Fruit fly (Drosophila melanogaster) whole organism, embryonic: Measurements from ENCODE around the gene CG42307.

ENCODE experiments used
- Aef1 ChIP-seq: fragments of 200-800 bp; sonication (Bioruptor generic); IDR thresholded peaks from 3 replicates; pipeline ENCODE4 v1.3.6; 2022; ENCODE audit warnings: missing biosample characterization, missing genetic modification characterization
- CG12299 ChIP-seq: fragments of 200-800 bp; sonication (Bioruptor generic); optimal IDR thresholded peaks from 2 replicates; lab custom pipeline; 2018; ENCODE audit warnings: missing biosample characterization, mild to moderate bottlenecking, missing genetic modification characterization
- CG1529 ChIP-seq: fragments of 200-800 bp; sonication (Bioruptor generic); optimal IDR thresholded peaks from 3 replicates; lab custom pipeline; 2018; ENCODE audit warnings: missing biosample characterization, missing genetic modification characterization
- CG15514 ChIP-seq: fragments of 200-800 bp; sonication (Bioruptor generic); optimal IDR thresholded peaks from 3 replicates; lab custom pipeline; 2017; ENCODE audit warnings: missing biosample characterization, missing genetic modification characterization, mild to moderate bottlenecking, moderate library complexity, missing genetic modification reagents
- CG16815 ChIP-seq: fragments of 200-800 bp; sonication (Bioruptor generic); optimal IDR thresholded peaks from 3 replicates; lab custom pipeline; 2017; ENCODE audit warnings: missing biosample characterization, mild to moderate bottlenecking, missing genetic modification characterization
- CG17361 ChIP-seq: fragments of 200-800 bp; sonication (Bioruptor generic); IDR thresholded peaks from 3 replicates; pipeline ENCODE4 v1.3.6; 2022; ENCODE audit warnings: missing biosample characterization, missing genetic modification characterization
- CG17612 ChIP-seq: fragments of 200-800 bp; sonication (Bioruptor generic); IDR thresholded peaks from 2 replicates; pipeline ENCODE4 v1.3.6; 2022; ENCODE audit warnings: missing biosample characterization, missing genetic modification characterization
- CG3163 ChIP-seq: fragments of 200-800 bp; sonication (Bioruptor generic); optimal IDR thresholded peaks from 3 replicates; lab custom pipeline; 2016; ENCODE audit warnings: missing biosample characterization, missing genetic modification characterization
- CG32772 ChIP-seq: fragments of 200-800 bp; sonication (Bioruptor generic); IDR thresholded peaks from 2 replicates; pipeline ENCODE4 v1.3.6; 2022; ENCODE audit warnings: missing biosample characterization, missing genetic modification characterization
- CG33557 ChIP-seq: fragments of 200-800 bp; sonication (Bioruptor generic); optimal IDR thresholded peaks from 2 replicates; lab custom pipeline; 2019; ENCODE audit warnings: missing biosample characterization, mild to moderate bottlenecking, missing genetic modification characterization, moderate library complexity
- CG6683 ChIP-seq: fragments of 200-800 bp; sonication (Bioruptor generic); optimal IDR thresholded peaks from 2 replicates; lab custom pipeline; 2017; ENCODE audit warnings: missing biosample characterization, mild to moderate bottlenecking, missing genetic modification characterization, missing genetic modification reagents
- CG6854 ChIP-seq: fragments of 200-800 bp; sonication (Bioruptor generic); optimal IDR thresholded peaks from 3 replicates; lab custom pipeline; 2017; ENCODE audit warnings: missing biosample characterization, mild to moderate bottlenecking, missing genetic modification characterization
- CG8924 ChIP-seq: fragments of 200-800 bp; optimal IDR thresholded peaks from 3 replicates; lab custom pipeline; 2019; ENCODE audit warnings: missing biosample characterization, mild to moderate bottlenecking, missing genetic modification characterization, moderate library complexity
- CG9215 ChIP-seq: fragments of 200-800 bp; sonication (Bioruptor generic); IDR thresholded peaks from 2 replicates; pipeline ENCODE4 v1.3.6; 2022; ENCODE audit warnings: missing biosample characterization, missing genetic modification characterization
- CHES-1-like ChIP-seq: fragments of 200-800 bp; sonication (Bioruptor generic); optimal IDR thresholded peaks from 2 replicates; lab custom pipeline; 2016; ENCODE audit warnings: missing biosample characterization, missing genetic modification characterization
- D ChIP-seq, 2 experiments: fragments of 200-800 bp in 1 of 2; fragments of >200 bp in 1 of 2; sonication (Bioruptor generic) in 1 of 2; optimal IDR thresholded peaks; 2 replicates in 1 of 2; 3 replicates in 1 of 2; lab custom pipeline; 2017; ENCODE audit warnings: mild to moderate bottlenecking in 1 of 2, missing biosample characterization in 1 of 2, missing genetic modification characterization in 1 of 2, missing genetic modification reagents in 1 of 2
- D19B ChIP-seq: fragments of 200-800 bp; sonication (Bioruptor generic); optimal IDR thresholded peaks from 2 replicates; lab custom pipeline; 2017; ENCODE audit warnings: missing biosample characterization, mild to moderate bottlenecking, missing genetic modification characterization
- Dbx ChIP-seq: fragments of 200-800 bp; sonication (Bioruptor generic); IDR thresholded peaks from 3 replicates; pipeline ENCODE4 v1.3.6; 2022; ENCODE audit warnings: missing biosample characterization, missing genetic modification characterization
- Dip3 ChIP-seq: fragments of 200-800 bp; sonication (Bioruptor generic); optimal IDR thresholded peaks from 3 replicates; lab custom pipeline; 2016; ENCODE audit warnings: missing biosample characterization, missing genetic modification characterization
- H2.0 ChIP-seq: fragments of 200-800 bp; sonication (Bioruptor generic); IDR thresholded peaks from 2 replicates; pipeline ENCODE4 v1.3.6; 2022; ENCODE audit warnings: missing biosample characterization, missing genetic modification characterization
- HHEX ChIP-seq: fragments of 200-800 bp; sonication (Bioruptor generic); optimal IDR thresholded peaks from 3 replicates; lab custom pipeline; 2017; ENCODE audit warnings: missing biosample characterization, mild to moderate bottlenecking, missing genetic modification characterization, missing genetic modification reagents
- HmgD ChIP-seq: fragments of 200-800 bp; sonication (Bioruptor generic); optimal IDR thresholded peaks from 3 replicates; lab custom pipeline; 2016; ENCODE audit warnings: missing biosample characterization, missing genetic modification characterization
- Mad ChIP-seq: fragments of 200-800 bp; sonication (Bioruptor generic); optimal IDR thresholded peaks from 2 replicates; lab custom pipeline; 2016; ENCODE audit warnings: missing biosample characterization, missing genetic modification characterization
- Meics ChIP-seq: fragments of 200-800 bp; sonication (Bioruptor generic); optimal IDR thresholded peaks from 2 replicates; lab custom pipeline; 2017; ENCODE audit warnings: missing biosample characterization, mild to moderate bottlenecking, missing genetic modification characterization
- Scr ChIP-seq: fragments of 200-800 bp; sonication (Bioruptor generic); IDR thresholded peaks from 2 replicates; pipeline ENCODE4 v1.3.6; 2022; ENCODE audit warnings: missing biosample characterization, missing genetic modification characterization; ENCODE audit not compliant: partially characterized antibody
- Spps ChIP-seq: fragments of 200-800 bp; sonication (Bioruptor generic); optimal IDR thresholded peaks from 2 replicates; lab custom pipeline; 2018; ENCODE audit warnings: missing biosample characterization, mild to moderate bottlenecking, missing genetic modification characterization
- bsh ChIP-seq, 2 experiments: fragments of 200-800 bp; sonication (Bioruptor generic); optimal IDR thresholded peaks; 2 replicates each; lab custom pipeline; 2017 to 2018; ENCODE audit warnings: mild to moderate bottlenecking in 2 of 2, missing biosample characterization in 2 of 2, missing genetic modification characterization in 2 of 2, moderate library complexity in 1 of 2
- ci ChIP-seq: fragments of 200-800 bp; sonication (Bioruptor generic); IDR thresholded peaks from 3 replicates; pipeline ENCODE4 v1.3.6; 2022; ENCODE audit warnings: missing biosample characterization, missing genetic modification characterization
- crol ChIP-seq: fragments of 200-800 bp; sonication (Bioruptor generic); IDR thresholded peaks from 2 replicates; pipeline ENCODE4 v1.3.6; 2022; ENCODE audit warnings: missing biosample characterization, missing genetic modification characterization
- dm ChIP-seq: fragments of 200-800 bp; sonication (Bioruptor generic); optimal IDR thresholded peaks from 3 replicates; lab custom pipeline; 2016; ENCODE audit warnings: missing biosample characterization, missing genetic modification characterization
- en ChIP-seq: fragments of 200-800 bp; sonication (Bioruptor generic); optimal IDR thresholded peaks from 2 replicates; lab custom pipeline; 2016; ENCODE audit warnings: missing biosample characterization, missing genetic modification characterization
- fd102C ChIP-seq: fragments of 200-800 bp; sonication (Bioruptor generic); optimal IDR thresholded peaks from 2 replicates; lab custom pipeline; 2018; ENCODE audit warnings: missing biosample characterization, mild to moderate bottlenecking, missing genetic modification characterization, moderate library complexity
- fru ChIP-seq: fragments of >200 bp; optimal IDR thresholded peaks from 2 replicates; lab custom pipeline; 2017
- grau ChIP-seq: fragments of 200-800 bp; optimal IDR thresholded peaks from 3 replicates; lab custom pipeline; 2019; ENCODE audit warnings: missing biosample characterization, mild to moderate bottlenecking, missing genetic modification characterization, moderate library complexity
- grn ChIP-seq: fragments of 200-800 bp; sonication (Bioruptor generic); optimal IDR thresholded peaks from 3 replicates; lab custom pipeline; 2017; ENCODE audit warnings: missing biosample characterization, missing genetic modification characterization
- gsb ChIP-seq: fragments of 200-800 bp; sonication (Bioruptor generic); IDR thresholded peaks from 2 replicates; pipeline ENCODE4 v1.3.6; 2022; ENCODE audit warnings: missing biosample characterization, missing genetic modification characterization
- hbn ChIP-seq: fragments of 200-800 bp; sonication (Bioruptor generic); IDR thresholded peaks from 2 replicates; pipeline ENCODE4 v1.3.6; 2022; ENCODE audit warnings: missing biosample characterization, missing genetic modification characterization; ENCODE audit not compliant: partially characterized antibody
- knrl ChIP-seq: fragments of 200-800 bp; sonication (Bioruptor generic); IDR thresholded peaks from 3 replicates; pipeline ENCODE4 v1.3.6; 2022; ENCODE audit warnings: missing biosample characterization, missing genetic modification characterization; ENCODE audit not compliant: partially characterized antibody
- lmd ChIP-seq: fragments of 200-800 bp; sonication (Bioruptor generic); IDR thresholded peaks from 2 replicates; pipeline ENCODE4 v1.3.6; 2022; ENCODE audit warnings: missing biosample characterization, missing genetic modification characterization
- nmo ChIP-seq: fragments of 200-800 bp; sonication (Bioruptor generic); optimal IDR thresholded peaks from 2 replicates; lab custom pipeline; 2018; ENCODE audit warnings: missing biosample characterization, mild to moderate bottlenecking, missing genetic modification characterization, moderate library complexity
- nom ChIP-seq: fragments of 200-800 bp; sonication (Bioruptor generic); optimal IDR thresholded peaks from 2 replicates; lab custom pipeline; 2017; ENCODE audit warnings: missing biosample characterization, missing genetic modification characterization, mild to moderate bottlenecking, moderate library complexity, missing genetic modification reagents
- otp ChIP-seq: fragments of 200-800 bp; sonication (Bioruptor generic); IDR thresholded peaks from 3 replicates; pipeline ENCODE4, ENCODE4 v1.3.6; 2022; ENCODE audit warnings: missing biosample characterization, missing genetic modification characterization
- salm ChIP-seq: fragments of 200-800 bp; sonication (Bioruptor generic); optimal IDR thresholded peaks from 2 replicates; lab custom pipeline; 2018; ENCODE audit warnings: missing biosample characterization, mild to moderate bottlenecking, missing genetic modification characterization
- schlank ChIP-seq: fragments of 200-800 bp; sonication (Bioruptor generic); optimal IDR thresholded peaks from 2 replicates; lab custom pipeline; 2018; ENCODE audit warnings: missing biosample characterization, mild to moderate bottlenecking, missing genetic modification characterization
- sens-2 ChIP-seq: fragments of 200-800 bp; sonication (Bioruptor generic); IDR thresholded peaks from 2 replicates; pipeline ENCODE4 v1.3.6; 2022; ENCODE audit warnings: missing biosample characterization, missing genetic modification characterization
- slbo ChIP-seq: fragments of 200-800 bp; sonication (Bioruptor generic); IDR thresholded peaks from 2 replicates; pipeline ENCODE4 v1.3.6; 2022; ENCODE audit warnings: missing biosample characterization, missing genetic modification characterization
- tna ChIP-seq: fragments of 200-800 bp; sonication (Bioruptor generic); IDR thresholded peaks from 2 replicates; pipeline ENCODE4 v1.3.6; 2022; ENCODE audit warnings: missing biosample characterization, missing genetic modification characterization; ENCODE audit not compliant: partially characterized antibody
- yki ChIP-seq: fragments of >200 bp; optimal IDR thresholded peaks from 3 replicates; lab custom pipeline; 2018
- zf30C ChIP-seq: fragments of 200-800 bp; sonication (Bioruptor generic); optimal IDR thresholded peaks from 3 replicates; lab custom pipeline; 2018; ENCODE audit warnings: missing biosample characterization, mild to moderate bottlenecking, missing genetic modification characterization

Gene CG42307

DNA sequence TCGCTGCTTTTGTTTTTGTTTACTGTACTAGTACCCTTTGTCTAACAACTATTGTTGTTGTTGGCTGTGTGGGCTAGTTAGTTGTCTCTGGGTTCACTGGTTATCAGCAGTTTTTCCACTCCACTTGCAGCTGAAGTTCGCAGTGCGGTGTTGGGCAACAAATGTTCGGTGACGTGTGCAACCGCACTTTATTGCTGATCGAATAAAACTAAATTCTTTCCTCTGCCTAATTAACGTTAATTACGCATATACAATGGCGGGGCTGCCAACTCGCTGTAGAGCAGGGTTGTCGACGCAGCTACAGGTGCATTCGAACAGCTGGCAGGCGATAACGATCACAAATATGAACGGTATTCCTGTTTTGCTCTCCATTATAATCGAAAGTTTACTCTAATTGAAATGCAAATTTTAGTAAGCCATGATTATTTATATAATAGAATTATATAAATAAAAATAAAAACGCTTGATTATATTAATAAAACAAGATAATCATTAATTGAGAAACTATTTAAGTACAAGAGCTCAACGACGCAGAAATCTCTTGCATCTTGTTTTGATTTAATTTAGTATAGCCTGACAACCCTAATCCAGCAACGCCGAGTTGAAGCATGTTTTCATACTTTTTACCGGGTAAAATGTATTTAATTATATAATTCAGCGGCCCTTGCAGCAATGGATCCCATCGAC is at the start of gene CG42307, which contains the start of the genes mrva and mus312 (continued):
- no peak for TF ChIP-seq fd102C
- TF ChIP-seq nom = peak; percentile 78
- no peak for TF ChIP-seq CG1529 (GFP tag; lab: Kevin White, UChicago)
- TF ChIP-seq dm = peak; percentile 24
- peak; percentile 78 for TF ChIP-seq CG6683
- TF ChIP-seq slbo (GFP tag; lab: Robert Waterston, UW) = peak; percentile 91
- TF ChIP-seq yki (lab: Kevin White, UChicago) = no peak
- no peak for TF ChIP-seq HmgD
- peak; percentile 70; the same call in 2 of the 3 replicates for TF ChIP-seq ci (GFP tag; lab: Robert Waterston, UW)
- TF ChIP-seq CG16815 (GFP tag; lab: Kevin White, UChicago) = peak; percentile 68
- peak; percentile 43 for TF ChIP-seq Dip3 (GFP tag; lab: Kevin White, UChicago)
- peak; percentile 76 for TF ChIP-seq Aef1
- TF ChIP-seq CG32772 (GFP tag; lab: Robert Waterston, UW) = peak; percentile 82
- peak; percentile 94 for TF ChIP-seq grau (tag; lab: Kevin White, UChicago)
- TF ChIP-seq fru (lab: Kevin White, UChicago) = no peak
- TF ChIP-seq D (optimal IDR thresholded peaks at IDR 0.05; lab: Kevin White, UChicago) = no peak
- peak; percentile 83 for TF ChIP-seq D (GFP tag; optimal IDR thresholded peaks at IDR 0.05; lab: Kevin White, UChicago)
- peak; percentile 88 for TF ChIP-seq HHEX (GFP tag; lab: Kevin White, UChicago)
- peak; percentile 72 for TF ChIP-seq Spps
- TF ChIP-seq CHES-1-like (GFP tag; lab: Kevin White, UChicago) = peak; percentile 29
- TF ChIP-seq tna (GFP tag; lab: Robert Waterston, UW) = no peak
- no peak for TF ChIP-seq crol
- no peak for TF ChIP-seq CG17612 (GFP tag; lab: Robert Waterston, UW)
- TF ChIP-seq nmo (GFP tag; lab: Kevin White, UChicago) = peak; percentile 80
- TF ChIP-seq knrl = 0 out of 3 replicates have a peak, but pooled peaks have one; percentile 21
- TF ChIP-seq CG33557 (GFP tag; lab: Kevin White, UChicago) = peak; percentile 93
- peak; percentile 80 for TF ChIP-seq CG15514
- peak; percentile 44 for TF ChIP-seq CG6854 (GFP tag; lab: Kevin White, UChicago)
- TF ChIP-seq gsb (GFP tag; lab: Robert Waterston, UW) = 0 out of 2 replicates have a peak, but pooled peaks have one; percentile 12
- TF ChIP-seq CG17361 (GFP tag; lab: Robert Waterston, UW) = peak; percentile 96
- TF ChIP-seq hbn (GFP tag; lab: Robert Waterston, UW) = no peak; the same call in 1 of the 2 replicates
- peak; percentile 85 for TF ChIP-seq Meics (GFP tag; lab: Kevin White, UChicago)
- peak; percentile 82 for TF ChIP-seq otp (GFP tag; lab: Robert Waterston, UW)
- peak; percentile 43; the same call in 1 of the 2 replicates for TF ChIP-seq sens-2 (GFP tag; lab: Robert Waterston, UW)
- peak; percentile 96 for TF ChIP-seq CG8924 (tag; lab: Kevin White, UChicago)
- TF ChIP-seq D19B (GFP tag; lab: Kevin White, UChicago) = no peak
- TF ChIP-seq CG12299 (tag; lab: Kevin White, UChicago) = peak; percentile 92
- TF ChIP-seq H2.0 (GFP tag; lab: Robert Waterston, UW) = peak; percentile 80
- peak; percentile 82 for TF ChIP-seq lmd (GFP tag; lab: Robert Waterston, UW)
- 0 out of 2 replicates have a peak, but pooled peaks have one; percentile 28 for TF ChIP-seq Scr
- peak; percentile 87 for TF ChIP-seq salm (tag; lab: Kevin White, UChicago)
- TF ChIP-seq CG3163 (GFP tag; lab: Kevin White, UChicago) = no peak
- TF ChIP-seq zf30C (GFP tag; lab: Kevin White, UChicago) = peak; percentile 42
- TF ChIP-seq en (GFP tag; lab: Kevin White, UChicago) = no peak
- TF ChIP-seq grn (GFP tag; lab: Kevin White, UChicago) = peak; percentile 91
- peak; percentile 54 for TF ChIP-seq schlank
- peak; percentile 83 for TF ChIP-seq Dbx (GFP tag; lab: Robert Waterston, UW)
- peak; percentile 74 for TF ChIP-seq CG9215 (GFP tag; lab: Robert Waterston, UW)
- peak; percentile 41 for TF ChIP-seq Mad
- TF ChIP-seq bsh (GFP tag; optimal IDR thresholded peaks at IDR 0.05; lab: Kevin White, UChicago) = peak in 1 of 2 experiments; percentile 92
